Worm (Caenorhabditis elegans): ENCODE measurements around the gene C27C12.1.

The C27C12.1 gene

DNA sequence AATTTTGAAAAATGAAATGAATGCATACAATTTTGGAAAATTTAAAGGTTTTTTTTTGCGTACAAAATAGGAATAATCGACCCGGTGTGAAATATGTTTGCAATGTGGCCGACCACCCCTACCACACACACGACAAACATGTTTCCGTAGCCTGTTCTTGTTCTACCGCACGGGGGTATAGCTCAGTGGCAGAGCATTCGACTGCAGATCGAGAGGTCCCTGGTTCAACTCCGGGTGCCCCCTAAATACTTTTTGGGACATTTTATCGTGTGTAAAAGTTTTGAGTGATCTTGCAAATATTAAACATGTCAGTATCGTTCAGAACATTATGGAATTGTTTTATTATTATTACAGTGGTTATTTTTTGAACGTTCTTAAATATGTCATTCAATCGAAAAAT is 48.9 kb downstream of the C27C12.1 start (continued):
- peak; percentile 85 for TF ChIP-seq che-1 (tag; optimal IDR thresholded peaks at IDR 0.05)
- TF ChIP-seq unc-42 (tag; optimal IDR thresholded peaks at IDR 0.05), result no peak
- peak; percentile 74 for TF ChIP-seq ref-2 (tag; optimal IDR thresholded peaks at IDR 0.05)
- TF ChIP-seq hlh-8 (tag; optimal IDR thresholded peaks at IDR 0.05), result peak; percentile 52
- TF ChIP-seq ceh-19 (GFP tag; optimal IDR thresholded peaks at IDR 0.05), result peak; percentile 70
- TF ChIP-seq ceh-2 (tag; optimal IDR thresholded peaks at IDR 0.05), result peak; percentile 60
- TF ChIP-seq sox-4 (tag; optimal IDR thresholded peaks at IDR 0.05), result peak; percentile 69
- no peak for TF ChIP-seq ceh-22 (tag; optimal IDR thresholded peaks at IDR 0.05)
- TF ChIP-seq hlh-13 (GFP tag; optimal IDR thresholded peaks at IDR 0.05), result peak; percentile 74
- peak; percentile 47 for TF ChIP-seq fax-1 (tag; optimal IDR thresholded peaks at IDR 0.05)
- TF ChIP-seq ttx-3 (tag; optimal IDR thresholded peaks at IDR 0.05), result peak; percentile 76
- peak; percentile 21 for TF ChIP-seq nfya-1 (tag; optimal IDR thresholded peaks at IDR 0.05)
- TF ChIP-seq dve-1 (tag; optimal IDR thresholded peaks at IDR 0.05), result no peak
- peak; percentile 74 for TF ChIP-seq K09A11.1 (tag; optimal IDR thresholded peaks at IDR 0.05; ENCODE audit: insufficient read depth)
- TF ChIP-seq ceh-14 (tag; optimal IDR thresholded peaks at IDR 0.05), result no peak
- peak; percentile 5 for TF ChIP-seq tbx-7 (tag; optimal IDR thresholded peaks at IDR 0.05)
- TF ChIP-seq ceh-31 (tag; optimal IDR thresholded peaks at IDR 0.05), result peak; percentile 49
- TF ChIP-seq pqm-1 (tag; optimal IDR thresholded peaks at IDR 0.05), result no peak
- peak; percentile 26 for TF ChIP-seq hlh-15 (tag; optimal IDR thresholded peaks at IDR 0.05)
- TF ChIP-seq madf-2 (tag; optimal IDR thresholded peaks at IDR 0.05), result peak; percentile 54
- TF ChIP-seq ceh-45 (GFP tag; IDR thresholded peaks at IDR 0.05), result peak; percentile 37; the same call in 1 of the 2 replicates
- no peak for TF ChIP-seq fkh-10 (GFP tag; optimal IDR thresholded peaks at IDR 0.05)
